Fruit fly (Drosophila melanogaster) whole organism, embryonic: ENCODE data around the gene CG33331.

ENCODE experiments used
- CG6654 ChIP-seq: fragments of 200-800 bp; sonication (Bioruptor generic); optimal IDR thresholded peaks from 2 replicates; lab custom pipeline; 2017; ENCODE audit warnings: missing biosample characterization, mild to moderate bottlenecking, missing genetic modification characterization
- Ravus ChIP-seq: fragments of 200-800 bp; sonication (Bioruptor generic); IDR thresholded peaks from 2 replicates; pipeline ENCODE4 v1.3.6; 2022; ENCODE audit warnings: missing biosample characterization, missing genetic modification characterization
- crp ChIP-seq, 2 experiments: fragments of 200-800 bp; sonication (Bioruptor generic); optimal IDR thresholded peaks; 2 replicates in 1 of 2; 3 replicates in 1 of 2; lab custom pipeline; 2017; ENCODE audit warnings: missing biosample characterization in 2 of 2, missing genetic modification characterization in 2 of 2, mild to moderate bottlenecking in 1 of 2, moderate library complexity in 1 of 2

dm6 chr3R:14844743-14845142 is 41.5 kb upstream of the CG33331 start, which contains the start of gene CG3610:
- TF ChIP-seq CG6654 (GFP tag; lab: Kevin White, UChicago) (no peak), crp (GFP tag; optimal IDR thresholded peaks at IDR 0.05; lab: Kevin White, UChicago) (no peak), Ravus (GFP tag; lab: Robert Waterston, UW) (no peak)
